Fruit fly (Drosophila melanogaster) whole organism, embryonic: ENCODE data around the gene CG17329.

ENCODE experiments used
- Abd-B ChIP-seq: fragments of 200-800 bp; sonication (Bioruptor generic); optimal IDR thresholded peaks from 2 replicates; lab custom pipeline; 2018; ENCODE audit warnings: missing biosample characterization, mild to moderate bottlenecking, missing genetic modification characterization, moderate library complexity
- CG10267 ChIP-seq: fragments of 200-800 bp; sonication (Bioruptor generic); optimal IDR thresholded peaks from 2 replicates; lab custom pipeline; 2018; ENCODE audit warnings: missing biosample characterization, mild to moderate bottlenecking, missing genetic modification characterization, moderate library complexity
- CG10321 ChIP-seq: fragments of 200-800 bp; sonication (Bioruptor generic); IDR thresholded peaks from 2 replicates; pipeline ENCODE4 v1.3.6; 2022; ENCODE audit warnings: missing biosample characterization, missing genetic modification characterization
- CG10366 ChIP-seq: fragments of 200-800 bp; sonication (Bioruptor generic); IDR thresholded peaks from 2 replicates; pipeline ENCODE4 v1.3.6; 2022; ENCODE audit warnings: missing biosample characterization, missing genetic modification characterization
- CG10959 ChIP-seq: fragments of 200-800 bp; sonication (Bioruptor generic); IDR thresholded peaks from 2 replicates; pipeline ENCODE4 v1.3.6; 2022; ENCODE audit warnings: missing biosample characterization, missing genetic modification characterization
- CG11695 ChIP-seq: fragments of 200-800 bp; sonication (Bioruptor generic); IDR thresholded peaks from 3 replicates; pipeline ENCODE4 v1.3.6; 2022; ENCODE audit warnings: missing biosample characterization, missing genetic modification characterization
- CG13287 ChIP-seq: fragments of 200-800 bp; sonication (Bioruptor generic); IDR thresholded peaks from 2 replicates; pipeline ENCODE4 v1.3.6; 2022; ENCODE audit warnings: missing biosample characterization, missing genetic modification characterization; ENCODE audit not compliant: partially characterized antibody
- CG13894 ChIP-seq: fragments of 200-800 bp; sonication (Bioruptor generic); optimal IDR thresholded peaks from 3 replicates; lab custom pipeline; 2018; ENCODE audit warnings: missing biosample characterization, mild to moderate bottlenecking, missing genetic modification characterization, moderate library complexity
- CG14710 ChIP-seq: fragments of 200-800 bp; sonication (Bioruptor generic); optimal IDR thresholded peaks from 3 replicates; lab custom pipeline; 2019; ENCODE audit warnings: missing biosample characterization, mild to moderate bottlenecking, missing genetic modification characterization, moderate library complexity
- CG17802 ChIP-seq: fragments of 200-800 bp; sonication (Bioruptor generic); optimal IDR thresholded peaks from 2 replicates; lab custom pipeline; 2018; ENCODE audit warnings: missing biosample characterization, mild to moderate bottlenecking, missing genetic modification characterization, moderate library complexity
- CG17829 ChIP-seq: fragments of 200-800 bp; optimal IDR thresholded peaks from 2 replicates; lab custom pipeline; 2019; ENCODE audit warnings: missing biosample characterization, mild to moderate bottlenecking, missing genetic modification characterization, moderate library complexity
- CG17912 ChIP-seq: fragments of 200-800 bp; sonication (Bioruptor generic); optimal IDR thresholded peaks from 2 replicates; lab custom pipeline; 2018; ENCODE audit warnings: missing biosample characterization, mild to moderate bottlenecking, missing genetic modification characterization
- CG18476 ChIP-seq: fragments of 200-800 bp; sonication (Bioruptor generic); optimal IDR thresholded peaks from 2 replicates; lab custom pipeline; 2016; ENCODE audit warnings: missing biosample characterization, mild to moderate bottlenecking, missing genetic modification characterization
- CG3065 ChIP-seq: fragments of 200-800 bp; sonication (Bioruptor generic); optimal IDR thresholded peaks from 2 replicates; lab custom pipeline; 2016; ENCODE audit warnings: missing biosample characterization, missing genetic modification characterization
- CG43689 ChIP-seq: fragments of 200-800 bp; sonication (Bioruptor generic); IDR thresholded peaks from 2 replicates; pipeline ENCODE4 v1.3.6; 2022; ENCODE audit warnings: missing biosample characterization, missing genetic modification characterization
- CG4820 ChIP-seq: fragments of 200-800 bp; sonication (Bioruptor generic); optimal IDR thresholded peaks from 3 replicates; lab custom pipeline; 2016; ENCODE audit warnings: missing biosample characterization, missing genetic modification characterization
- CG6654 ChIP-seq: fragments of 200-800 bp; sonication (Bioruptor generic); optimal IDR thresholded peaks from 2 replicates; lab custom pipeline; 2017; ENCODE audit warnings: missing biosample characterization, mild to moderate bottlenecking, missing genetic modification characterization
- CG7372 ChIP-seq: fragments of 200-800 bp; sonication (Bioruptor generic); IDR thresholded peaks from 2 replicates; pipeline ENCODE4 v1.3.6; 2022; ENCODE audit warnings: missing biosample characterization, missing genetic modification characterization
- CG7839 ChIP-seq: fragments of 200-800 bp; sonication (Bioruptor generic); optimal IDR thresholded peaks from 3 replicates; lab custom pipeline; 2018; ENCODE audit warnings: missing biosample characterization, mild to moderate bottlenecking, missing genetic modification characterization, moderate library complexity
- CG8359 ChIP-seq: fragments of 200-800 bp; sonication (Bioruptor generic); optimal IDR thresholded peaks from 2 replicates; lab custom pipeline; 2017; ENCODE audit warnings: missing biosample characterization, mild to moderate bottlenecking, missing genetic modification characterization, borderline replicate concordance
- CG8388 ChIP-seq: fragments of 200-800 bp; sonication (Bioruptor generic); optimal IDR thresholded peaks from 2 replicates; lab custom pipeline; 2019; ENCODE audit warnings: missing biosample characterization, mild to moderate bottlenecking, missing genetic modification characterization, moderate library complexity
- CG8765 ChIP-seq: fragments of 200-800 bp; sonication (Bioruptor generic); IDR thresholded peaks from 2 replicates; pipeline ENCODE4 v1.3.6; 2022; ENCODE audit warnings: missing biosample characterization, missing genetic modification characterization
- CTCF ChIP-seq: fragments of 200-800 bp; sonication (Bioruptor generic); optimal IDR thresholded peaks from 2 replicates; lab custom pipeline; 2017; ENCODE audit warnings: missing biosample characterization, mild to moderate bottlenecking, missing genetic modification characterization, moderate library complexity
- Dip3 ChIP-seq: fragments of 200-800 bp; sonication (Bioruptor generic); optimal IDR thresholded peaks from 3 replicates; lab custom pipeline; 2016; ENCODE audit warnings: missing biosample characterization, missing genetic modification characterization
- E2f2 ChIP-seq: fragments of 200-800 bp; sonication (Bioruptor generic); IDR thresholded peaks from 2 replicates; pipeline ENCODE4 v1.3.6; 2022; ENCODE audit warnings: missing biosample characterization, missing genetic modification characterization
- HLHmδ ChIP-seq: fragments of 200-800 bp; sonication (Bioruptor generic); optimal IDR thresholded peaks from 2 replicates; lab custom pipeline; 2018; ENCODE audit warnings: missing biosample characterization, mild to moderate bottlenecking, missing genetic modification characterization, moderate library complexity
- MTF-1 ChIP-seq: fragments of 200-800 bp; sonication (Bioruptor generic); optimal IDR thresholded peaks from 2 replicates; lab custom pipeline; 2018; ENCODE audit warnings: missing biosample characterization, mild to moderate bottlenecking, missing genetic modification characterization, borderline replicate concordance
- Myb ChIP-seq: fragments of 200-800 bp; sonication (Bioruptor generic); optimal IDR thresholded peaks from 2 replicates; lab custom pipeline; 2016; ENCODE audit warnings: missing biosample characterization, missing genetic modification characterization
- Ptx1 ChIP-seq: fragments of 200-800 bp; sonication (Bioruptor generic); IDR thresholded peaks from 2 replicates; pipeline ENCODE4 v1.3.6; 2022; ENCODE audit warnings: missing biosample characterization, missing genetic modification characterization
- Ssrp ChIP-seq: fragments of 200-800 bp; sonication (Bioruptor generic); optimal IDR thresholded peaks from 2 replicates; lab custom pipeline; 2018; ENCODE audit warnings: missing biosample characterization, mild to moderate bottlenecking, missing genetic modification characterization, moderate library complexity
- Xbp1 ChIP-seq: fragments of 200-800 bp; sonication (Bioruptor generic); optimal IDR thresholded peaks from 3 replicates; lab custom pipeline; 2016; ENCODE audit warnings: missing biosample characterization, mild to moderate bottlenecking, missing genetic modification characterization
- al ChIP-seq: fragments of 200-800 bp; sonication (Bioruptor generic); IDR thresholded peaks from 2 replicates; pipeline ENCODE4 v1.3.6; 2022; ENCODE audit warnings: missing biosample characterization, missing genetic modification characterization
- ara ChIP-seq: fragments of 200-800 bp; sonication (Bioruptor generic); IDR thresholded peaks from 2 replicates; pipeline ENCODE4 v1.3.6; 2022; ENCODE audit warnings: missing biosample characterization, missing genetic modification characterization
- az2 ChIP-seq: fragments of 200-800 bp; sonication (Bioruptor generic); optimal IDR thresholded peaks from 3 replicates; lab custom pipeline; 2016; ENCODE audit warnings: missing biosample characterization, missing genetic modification characterization
- bab2 ChIP-seq: fragments of 200-800 bp; sonication (Bioruptor generic); optimal IDR thresholded peaks from 2 replicates; lab custom pipeline; 2016; ENCODE audit warnings: missing biosample characterization, missing genetic modification characterization
- dati ChIP-seq: fragments of 200-800 bp; sonication (Bioruptor generic); IDR thresholded peaks from 2 replicates; pipeline ENCODE4 v1.3.6; 2022; ENCODE audit warnings: missing biosample characterization, missing genetic modification characterization
- emc ChIP-seq: fragments of 200-800 bp; sonication (Bioruptor generic); optimal IDR thresholded peaks from 2 replicates; lab custom pipeline; 2016; ENCODE audit warnings: missing biosample characterization, missing genetic modification characterization
- ems ChIP-seq: fragments of 200-800 bp; sonication (Bioruptor generic); optimal IDR thresholded peaks from 3 replicates; lab custom pipeline; 2016; ENCODE audit warnings: missing biosample characterization, missing genetic modification characterization
- eve ChIP-seq, 2 experiments: fragments of >200 bp; optimal IDR thresholded peaks; 2 replicates each; lab custom pipeline; 2017; ENCODE audit warnings: missing biosample characterization in 2 of 2, missing genetic modification characterization in 2 of 2
- exex ChIP-seq: fragments of 200-800 bp; sonication (Bioruptor generic); optimal IDR thresholded peaks from 4 replicates; lab custom pipeline; 2018; ENCODE audit warnings: missing biosample characterization, mild to moderate bottlenecking, missing genetic modification characterization, moderate library complexity
- hb ChIP-seq: fragments of 200-800 bp; sonication (Bioruptor generic); IDR thresholded peaks from 3 replicates; pipeline ENCODE4 v1.3.6; 2022; ENCODE audit warnings: missing biosample characterization, missing genetic modification characterization; ENCODE audit not compliant: partially characterized antibody
- her ChIP-seq: fragments of 200-800 bp; sonication (Bioruptor generic); optimal IDR thresholded peaks from 2 replicates; lab custom pipeline; 2016; ENCODE audit warnings: missing biosample characterization, missing genetic modification characterization
- ind ChIP-seq: fragments of 200-800 bp; sonication (Bioruptor generic); optimal IDR thresholded peaks from 3 replicates; lab custom pipeline; 2016; ENCODE audit warnings: missing biosample characterization, missing genetic modification characterization
- jing ChIP-seq: fragments of 200-800 bp; sonication (Bioruptor generic); optimal IDR thresholded peaks from 2 replicates; lab custom pipeline; 2018; ENCODE audit warnings: missing biosample characterization, mild to moderate bottlenecking, missing genetic modification characterization
- kay ChIP-seq: fragments of 200-800 bp; sonication (Bioruptor generic); optimal IDR thresholded peaks from 2 replicates; lab custom pipeline; 2016; ENCODE audit warnings: missing biosample characterization, missing genetic modification characterization
- maf-S ChIP-seq: fragments of 200-800 bp; sonication (Bioruptor generic); optimal IDR thresholded peaks from 2 replicates; lab custom pipeline; 2016; ENCODE audit warnings: missing biosample characterization, missing genetic modification characterization
- mirr ChIP-seq: fragments of 200-800 bp; sonication (Bioruptor generic); optimal IDR thresholded peaks from 3 replicates; lab custom pipeline; 2018; ENCODE audit warnings: missing biosample characterization, mild to moderate bottlenecking, missing genetic modification characterization
- mld ChIP-seq: fragments of 200-800 bp; sonication (Bioruptor generic); IDR thresholded peaks from 3 replicates; pipeline ENCODE4 v1.3.6; 2022; ENCODE audit warnings: missing biosample characterization, missing genetic modification characterization; ENCODE audit not compliant: partially characterized antibody
- p53 ChIP-seq: fragments of 200-800 bp; sonication (Bioruptor generic); optimal IDR thresholded peaks from 2 replicates; lab custom pipeline; 2016; ENCODE audit warnings: missing biosample characterization, missing genetic modification characterization
- sqz ChIP-seq: fragments of 200-800 bp; sonication (Bioruptor generic); optimal IDR thresholded peaks from 3 replicates; lab custom pipeline; 2018; ENCODE audit warnings: missing biosample characterization, mild to moderate bottlenecking, missing genetic modification characterization
- tio ChIP-seq: fragments of 200-800 bp; sonication (Bioruptor generic); optimal IDR thresholded peaks from 2 replicates; lab custom pipeline; 2017; ENCODE audit warnings: missing biosample characterization, missing genetic modification characterization, inconsistent platforms
- twi ChIP-seq: fragments of 200-800 bp; optimal IDR thresholded peaks from 2 replicates; lab custom pipeline; 2019; ENCODE audit warnings: missing biosample characterization, mild to moderate bottlenecking, missing genetic modification characterization, moderate library complexity

Gene CG17329

dm6 chr2L:16261576-16262217, 29.4 kb upstream of the CG17329 start, which contains the start of the genes twe and CG4935 (continued):
- TF ChIP-seq CG8359 (GFP tag; lab: Kevin White, UChicago) (no peak), dati (no peak), Xbp1 (peak; percentile 48), CG17802 (tag; lab: Kevin White, UChicago) (no peak), Abd-B (GFP tag; lab: Kevin White, UChicago) (no peak), CG14710 (tag; lab: Kevin White, UChicago) (peak; percentile 34), HLHmδ (GFP tag; lab: Kevin White, UChicago) (no peak), CG10321 (GFP tag; lab: Robert Waterston, UW) (no peak), al (GFP tag; lab: Robert Waterston, UW) (no peak), emc (GFP tag; lab: Kevin White, UChicago) (no peak), CG7839 (no peak), twi (tag; lab: Kevin White, UChicago) (no peak), CG10267 (peak; percentile 26), mld (GFP tag; lab: Robert Waterston, UW) (no peak), CG10959 (GFP tag; lab: Robert Waterston, UW) (no peak), p53 (no peak), MTF-1 (GFP tag; lab: Kevin White, UChicago) (no peak), kay (GFP tag; lab: Kevin White, UChicago) (peak; percentile 29), tio (GFP tag; lab: Kevin White, UChicago) (no peak), mirr (no peak), CG4820 (GFP tag; lab: Kevin White, UChicago) (no peak), CG8765 (GFP tag; lab: Robert Waterston, UW) (no peak), CG10366 (GFP tag; lab: Robert Waterston, UW) (no peak; the same call in 1 of the 2 replicates), her (GFP tag; lab: Kevin White, UChicago) (no peak), CG13287 (GFP tag; lab: Robert Waterston, UW) (no peak), hb (no peak), jing (GFP tag; lab: Kevin White, UChicago) (no peak), CG17912 (GFP tag; lab: Kevin White, UChicago) (no peak), CG6654 (GFP tag; lab: Kevin White, UChicago) (no peak), exex (tag; lab: Kevin White, UChicago) (no peak), CG11695 (GFP tag; lab: Robert Waterston, UW) (no peak), ind (GFP tag; lab: Kevin White, UChicago) (no peak), sqz (no peak), az2 (GFP tag; lab: Kevin White, UChicago) (no peak), CG43689 (GFP tag; lab: Robert Waterston, UW) (no peak), eve (GFP tag; optimal IDR thresholded peaks at IDR 0.05; lab: Kevin White, UChicago) (no peak), E2f2 (GFP tag; lab: Robert Waterston, UW) (peak; percentile 77), maf-S (no peak), Dip3 (GFP tag; lab: Kevin White, UChicago) (no peak), Ssrp (tag; lab: Kevin White, UChicago) (peak; percentile 44), Myb (GFP tag; lab: Kevin White, UChicago) (no peak), CTCF (GFP tag; lab: Kevin White, UChicago) (peak; percentile 37), ara (no peak), Ptx1 (GFP tag; lab: Robert Waterston, UW) (no peak), CG17829 (no peak), CG13894 (tag; lab: Kevin White, UChicago) (no peak), CG7372 (GFP tag; lab: Robert Waterston, UW) (no peak), CG18476 (GFP tag; lab: Kevin White, UChicago) (no peak), ems (GFP tag; lab: Kevin White, UChicago) (no peak), bab2 (no peak), CG3065 (GFP tag; lab: Kevin White, UChicago) (no peak), CG8388 (GFP tag; lab: Kevin White, UChicago) (peak; percentile 30)
